Worm (Caenorhabditis elegans): ENCODE measurements around the gene C17F4.12.

C17F4.12 gene

DNA sequence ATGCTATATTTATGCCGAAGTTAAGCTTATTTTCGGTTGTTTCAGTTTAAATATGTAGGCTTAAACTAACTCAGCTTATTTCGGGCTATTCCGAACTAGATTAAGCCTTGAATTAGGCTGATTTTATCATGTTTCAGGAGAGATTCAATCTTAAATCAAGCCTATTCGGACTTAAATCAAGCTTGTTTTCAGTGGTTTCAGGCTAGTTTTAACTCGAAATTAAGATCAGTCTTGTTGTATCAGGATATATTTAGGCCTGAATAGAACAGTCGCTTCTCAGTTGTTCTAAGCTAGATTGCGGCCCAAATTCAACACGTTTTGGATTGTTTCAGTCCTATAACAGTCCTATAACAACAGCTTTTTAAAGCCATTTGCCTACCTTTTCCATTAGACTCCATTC lies 7.8 kb upstream of the C17F4.12 start:
- no peak for TF ChIP-seq F49E8.2 (tag; optimal IDR thresholded peaks at IDR 0.05; ENCODE audit: insufficient read depth)
- TF ChIP-seq nhr-80 (tag; optimal IDR thresholded peaks at IDR 0.05) = no peak
- TF ChIP-seq bed-1 (GFP tag; IDR thresholded peaks at IDR 0.05) = no peak
- no peak for TF ChIP-seq fkh-3 (tag; optimal IDR thresholded peaks at IDR 0.05)
- TF ChIP-seq F37B4.10 (GFP tag; IDR thresholded peaks at IDR 0.05) = no peak
- TF ChIP-seq pha-4 (tag; optimal IDR thresholded peaks at IDR 0.05) = no peak
- TF ChIP-seq mes-4 (tag; optimal IDR thresholded peaks at IDR 0.05) = no peak
- no peak for TF ChIP-seq ama-1 (optimal IDR thresholded peaks at IDR 0.05)
- TF ChIP-seq ama-1 (GFP tag; optimal IDR thresholded peaks at IDR 0.05) = no peak
- no peak for TF ChIP-seq ceh-58 (GFP tag; IDR thresholded peaks at IDR 0.05)
- TF ChIP-seq hmg-1.2 (GFP tag; IDR thresholded peaks at IDR 0.05) = no peak
- TF ChIP-seq rec-8 (tag; optimal IDR thresholded peaks at IDR 0.05) = no peak
- no peak for TF ChIP-seq Y56A3A.18 (GFP tag; IDR thresholded peaks at IDR 0.05)
- TF ChIP-seq egrh-3 (GFP tag; IDR thresholded peaks at IDR 0.05) = no peak
- no peak for TF ChIP-seq rcor-1 (GFP tag; IDR thresholded peaks at IDR 0.05)
- no peak for TF ChIP-seq C17E4.6 (GFP tag; IDR thresholded peaks at IDR 0.05)
- TF ChIP-seq F55B11.4 (tag; optimal IDR thresholded peaks at IDR 0.05; ENCODE audit: borderline replicate concordance, insufficient read depth) = no peak
- TF ChIP-seq madf-8 (GFP tag; conservative IDR thresholded peaks at IDR 0.05) = no peak

DNA sequence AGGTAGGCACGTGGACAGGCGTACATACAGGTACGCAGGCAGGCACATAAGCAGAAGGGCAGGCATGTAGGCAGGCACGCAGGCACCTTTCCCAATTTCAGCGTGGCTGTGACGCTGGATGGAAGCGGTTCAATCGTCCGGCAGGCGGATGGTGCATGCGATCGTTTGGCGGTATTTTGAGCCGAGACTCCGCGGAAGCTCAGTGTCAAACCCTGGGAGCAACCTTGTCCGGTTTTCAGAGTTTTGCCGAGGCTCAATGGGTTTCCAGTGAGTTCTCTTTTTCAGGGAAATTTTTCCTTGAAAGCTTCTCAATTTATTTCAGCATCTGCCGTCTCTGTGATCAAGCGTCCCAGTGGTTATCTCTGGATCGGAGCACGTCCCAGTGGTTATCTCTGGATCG lies 6.2 kb upstream of the C17F4.12 start:
- no peak for TF ChIP-seq bed-2 (GFP tag; IDR thresholded peaks at IDR 0.05)
- TF ChIP-seq F10E7.11 (tag; optimal IDR thresholded peaks at IDR 0.05) = no peak
- TF ChIP-seq zfh-2 (GFP tag; conservative IDR thresholded peaks at IDR 0.05) = peak; percentile 74
- TF ChIP-seq ceh-91 (GFP tag; IDR thresholded peaks at IDR 0.05) = no peak
- no peak for TF ChIP-seq Y53F4B.3 (GFP tag; IDR thresholded peaks at IDR 0.05)
- no peak for TF ChIP-seq ets-4 (GFP tag; optimal IDR thresholded peaks at IDR 0.05)

DNA sequence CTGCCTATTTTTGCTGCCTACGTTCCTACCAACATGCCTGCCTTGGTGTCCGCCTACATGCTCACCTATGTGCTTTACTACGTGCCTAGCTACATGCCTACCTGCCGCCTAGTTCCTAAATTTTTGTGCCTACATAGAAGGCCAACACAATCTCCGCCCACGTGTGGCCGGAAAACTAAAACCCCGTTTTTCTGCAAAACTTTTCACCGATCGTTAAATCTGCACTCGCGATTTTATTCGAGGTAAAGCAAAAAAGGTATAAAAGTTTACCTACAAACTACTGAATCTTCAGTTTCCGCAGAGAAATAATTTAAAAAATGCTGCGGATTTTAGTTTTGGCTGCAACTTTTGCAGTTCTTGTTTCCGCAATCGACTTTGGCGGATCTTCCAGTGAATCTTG lies 5.4 kb upstream of the C17F4.12 start, which contains the start of gene clec-124:
TSS of gene clec-124 (plus strand) at position 301 of the 400 bp plus-strand sequence.
- no peak for TF ChIP-seq nhr-120 (GFP tag; IDR thresholded peaks at IDR 0.05)
- TF ChIP-seq unc-130 (GFP tag; optimal IDR thresholded peaks at IDR 0.05) = no peak
- TF ChIP-seq C06A6.2 (GFP tag; conservative IDR thresholded peaks at IDR 0.05) = no peak
- no peak for TF ChIP-seq attf-5 (GFP tag; optimal IDR thresholded peaks at IDR 0.05)
- TF ChIP-seq mes-4 (tag; optimal IDR thresholded peaks at IDR 0.05) = no peak
- TF ChIP-seq Y56A3A.18 (GFP tag; IDR thresholded peaks at IDR 0.05) = no peak
- TF ChIP-seq rec-8 (tag; optimal IDR thresholded peaks at IDR 0.05) = no peak
- no peak for TF ChIP-seq madf-10 (tag; optimal IDR thresholded peaks at IDR 0.05)
- TF ChIP-seq hsf-1 (GFP tag; IDR thresholded peaks at IDR 0.05) = no peak
- TF ChIP-seq ekl-4 (GFP tag; IDR thresholded peaks at IDR 0.05) = no peak
- TF ChIP-seq repo-1 (tag; optimal IDR thresholded peaks at IDR 0.05) = no peak

DNA sequence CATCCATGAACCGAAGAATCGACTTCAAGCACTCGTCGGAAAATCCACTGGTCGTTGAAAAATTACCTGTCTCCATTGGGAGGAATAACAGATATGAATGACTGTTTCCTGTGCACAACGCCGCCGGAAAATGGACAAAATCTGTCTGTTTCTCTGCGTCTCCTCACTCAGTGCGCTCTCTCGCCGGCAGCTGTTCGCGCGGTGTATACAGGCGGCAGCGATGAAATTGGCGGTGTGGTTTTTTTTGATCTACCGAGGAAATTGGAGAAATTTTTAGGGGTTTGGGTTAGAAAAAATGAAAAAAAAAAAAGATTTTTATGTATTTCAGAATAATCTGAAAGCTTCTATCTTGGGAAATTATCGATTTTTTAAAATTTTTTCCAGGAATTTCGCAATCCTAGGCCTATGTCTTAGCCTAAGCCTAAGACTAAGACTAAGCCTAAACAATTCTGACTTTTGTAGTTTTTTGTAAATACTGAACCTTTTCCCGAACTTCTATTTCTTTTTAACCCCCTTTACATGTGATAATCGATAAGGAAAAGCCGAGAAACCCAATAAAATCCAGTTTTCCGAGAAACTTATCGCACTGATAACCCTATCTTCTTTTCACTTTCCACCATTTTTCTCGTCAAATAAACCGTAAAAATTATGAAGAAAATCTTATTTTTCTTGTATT lies 4.2 kb upstream of the C17F4.12 start, which contains the start of the genes fbxc-50 and C17F4.2:
TSS of gene fbxc-50 (minus strand) at position 81 of the 676 bp plus-strand sequence.
TSS of gene C17F4.2 (plus strand) at position 626 of the 676 bp plus-strand sequence.
- TF ChIP-seq rcor-1 (GFP tag; IDR thresholded peaks at IDR 0.05) (0 out of 2 replicates have a peak, but pooled peaks have one; percentile 10), mes-4 (tag; optimal IDR thresholded peaks at IDR 0.05) (no peak), zim-3 (tag; optimal IDR thresholded peaks at IDR 0.05) (no peak), madf-6 (GFP tag; IDR thresholded peaks at IDR 0.05) (peak; percentile 88), ekl-4 (GFP tag; IDR thresholded peaks at IDR 0.05) (no peak), gei-17 (GFP tag; optimal IDR thresholded peaks at IDR 0.05) (no peak), dpl-1 (GFP tag; optimal IDR thresholded peaks at IDR 0.05) (peak; percentile 58), hmg-1.2 (GFP tag; IDR thresholded peaks at IDR 0.05) (peak; percentile 91), snpc-1.1 (tag; optimal IDR thresholded peaks at IDR 0.05; ENCODE audit: insufficient read depth) (peak; percentile 31), tlf-1 (GFP tag; optimal IDR thresholded peaks at IDR 0.05) (no peak), madf-8 (GFP tag; conservative IDR thresholded peaks at IDR 0.05) (peak; percentile 86), lsl-1 (GFP tag; optimal IDR thresholded peaks at IDR 0.05) (peak; percentile 27), snpc-3.4 (tag; optimal IDR thresholded peaks at IDR 0.05) (peak; percentile 13), xnd-1 (tag; optimal IDR thresholded peaks at IDR 0.05) (peak; percentile 77), dox-1 (GFP tag; IDR thresholded peaks at IDR 0.05) (no peak), efl-1 (GFP tag; optimal IDR thresholded peaks at IDR 0.05) (peak; percentile 90), tbp1 (GFP tag; optimal IDR thresholded peaks at IDR 0.05) (no peak)
